Worm (Caenorhabditis elegans) whole organism, late embryonic: Measurements from ENCODE around the gene rde-8.

Experiments used
- C08G9.2 ChIP-seq: sonication (generic microtip); optimal IDR thresholded peaks from 2 replicates; lab custom pipeline; 2016; ENCODE audit warnings: mild to moderate bottlenecking, missing genetic modification characterization, moderate library complexity, missing compliant biosample characterization
- C38D4.7 ChIP-seq: fragments of 200-800 bp; sonication (Bioruptor generic); optimal IDR thresholded peaks from 2 replicates; lab custom pipeline; 2018; ENCODE audit warnings: mild to moderate bottlenecking, missing genetic modification characterization, moderate library complexity, missing compliant biosample characterization
- F13H6.1 ChIP-seq: sonication (generic microtip); optimal IDR thresholded peaks from 2 replicates; lab custom pipeline; 2016; ENCODE audit warnings: missing genetic modification characterization, missing compliant biosample characterization
- K09A11.1 ChIP-seq: sonication (generic microtip); optimal IDR thresholded peaks from 2 replicates; lab custom pipeline; 2017; ENCODE audit warnings: antibody characterized with exemption, mild to moderate bottlenecking, missing genetic modification characterization, missing compliant biosample characterization; ENCODE audit not compliant: insufficient read depth
- ahr-1 ChIP-seq: sonication (generic microtip); optimal IDR thresholded peaks from 2 replicates; lab custom pipeline; 2016; ENCODE audit warnings: missing genetic modification characterization, missing compliant biosample characterization
- ama-1 ChIP-seq: fragments of 150-350 bp; optimal IDR thresholded peaks from 2 replicates; lab custom pipeline; 2014
- ceh-14 ChIP-seq: sonication (generic microtip); optimal IDR thresholded peaks from 2 replicates; lab custom pipeline; 2016; ENCODE audit warnings: missing genotype, missing genetic modification characterization, missing compliant biosample characterization
- ceh-18 ChIP-seq: sonication (generic microtip); optimal IDR thresholded peaks from 2 replicates; lab custom pipeline; 2016; ENCODE audit warnings: missing genetic modification characterization, missing compliant biosample characterization
- ceh-19 ChIP-seq: fragments of 200-800 bp; sonication (Bioruptor generic); optimal IDR thresholded peaks from 2 replicates; lab custom pipeline; 2018; ENCODE audit warnings: mild to moderate bottlenecking, missing genetic modification characterization, missing compliant biosample characterization
- ceh-2 ChIP-seq: sonication (generic microtip); optimal IDR thresholded peaks from 2 replicates; lab custom pipeline; 2016; ENCODE audit warnings: missing genotype, missing genetic modification characterization, missing compliant biosample characterization
- ceh-24 ChIP-seq: sonication (generic microtip); optimal IDR thresholded peaks from 2 replicates; lab custom pipeline; 2016; ENCODE audit warnings: mild to moderate bottlenecking, missing genetic modification characterization, missing compliant biosample characterization
- ceh-30 ChIP-seq: fragments of 150-350 bp; optimal IDR thresholded peaks from 2 replicates; lab custom pipeline; 2014; ENCODE audit warnings: missing biosample characterization, missing genetic modification characterization
- ceh-34 ChIP-seq: sonication (generic microtip); optimal IDR thresholded peaks from 2 replicates; lab custom pipeline; 2016; ENCODE audit warnings: mild to moderate bottlenecking, missing genetic modification characterization, missing compliant biosample characterization
- ceh-48 ChIP-seq: sonication (generic microtip); optimal IDR thresholded peaks from 2 replicates; lab custom pipeline; 2016; ENCODE audit warnings: missing genetic modification characterization, inconsistent platforms, missing compliant biosample characterization
- ceh-6 ChIP-seq: fragments of 200-800 bp; sonication (Bioruptor generic); optimal IDR thresholded peaks from 2 replicates; lab custom pipeline; 2018; ENCODE audit warnings: mild to moderate bottlenecking, missing genetic modification characterization, missing compliant biosample characterization
- che-1 ChIP-seq: sonication (generic microtip); optimal IDR thresholded peaks from 2 replicates; lab custom pipeline; 2016; ENCODE audit warnings: mild to moderate bottlenecking, missing genetic modification characterization, missing compliant biosample characterization
- dmd-4 ChIP-seq: sonication (generic microtip); optimal IDR thresholded peaks from 2 replicates; lab custom pipeline; 2016; ENCODE audit warnings: borderline replicate concordance, missing genetic modification characterization, missing compliant biosample characterization
- elt-4 ChIP-seq: sonication (generic microtip); optimal IDR thresholded peaks from 2 replicates; lab custom pipeline; 2016; ENCODE audit warnings: missing genetic modification characterization, missing compliant biosample characterization
- eyg-1 ChIP-seq: sonication (generic microtip); optimal IDR thresholded peaks from 2 replicates; lab custom pipeline; 2016; ENCODE audit warnings: missing genotype, missing genetic modification characterization, missing compliant biosample characterization
- hlh-15 ChIP-seq: sonication (generic microtip); optimal IDR thresholded peaks from 2 replicates; lab custom pipeline; 2016; ENCODE audit warnings: missing genetic modification characterization, missing compliant biosample characterization
- hlh-8 ChIP-seq: sonication (generic microtip); optimal IDR thresholded peaks from 2 replicates; lab custom pipeline; 2016; ENCODE audit warnings: missing genotype, missing genetic modification characterization, missing compliant biosample characterization
- nhr-11 ChIP-seq: fragments of 150-350 bp; optimal IDR thresholded peaks from 2 replicates; lab custom pipeline; 2014; ENCODE audit warnings: missing biosample characterization, missing genetic modification characterization
- npax-4 ChIP-seq: sonication (generic microtip); optimal IDR thresholded peaks from 2 replicates; lab custom pipeline; 2016; ENCODE audit warnings: missing genetic modification characterization, missing compliant biosample characterization
- pag-3 ChIP-seq: sonication (generic microtip); optimal IDR thresholded peaks from 2 replicates; lab custom pipeline; 2016; ENCODE audit warnings: missing compliant biosample characterization, missing genetic modification characterization, borderline replicate concordance
- pax-1 ChIP-seq: fragments of 150-350 bp; optimal IDR thresholded peaks from 2 replicates; lab custom pipeline; 2014; ENCODE audit warnings: missing biosample characterization, missing genetic modification characterization
- ref-2 ChIP-seq: sonication (generic microtip); optimal IDR thresholded peaks from 2 replicates; lab custom pipeline; 2016; ENCODE audit warnings: missing genetic modification characterization, missing compliant biosample characterization
- rnt-1 ChIP-seq: sonication (generic microtip); optimal IDR thresholded peaks from 2 replicates; lab custom pipeline; 2016; ENCODE audit warnings: missing genetic modification characterization, missing compliant biosample characterization
- sox-2 ChIP-seq: fragments of 200-800 bp; sonication (Bioruptor generic); IDR thresholded peaks from 2 replicates; pipeline ENCODE4 v1.3.6; 2022; ENCODE audit warnings: missing genetic modification reagents, missing genetic modification characterization, missing compliant biosample characterization
- syd-9 ChIP-seq: sonication (generic microtip); optimal IDR thresholded peaks from 2 replicates; lab custom pipeline; 2016; ENCODE audit warnings: mild to moderate bottlenecking, missing genetic modification characterization, moderate library complexity, missing compliant biosample characterization
- tbx-7 ChIP-seq: sonication (generic microtip); optimal IDR thresholded peaks from 2 replicates; lab custom pipeline; 2016; ENCODE audit warnings: missing genotype, missing genetic modification characterization, missing compliant biosample characterization
- ttx-3 ChIP-seq: sonication (generic microtip); optimal IDR thresholded peaks from 2 replicates; lab custom pipeline; 2016; ENCODE audit warnings: missing genetic modification reagents, missing genetic modification characterization, missing compliant biosample characterization
- unc-42 ChIP-seq: sonication (generic microtip); optimal IDR thresholded peaks from 2 replicates; lab custom pipeline; 2016; ENCODE audit warnings: missing genotype, missing genetic modification characterization, missing compliant biosample characterization

Gene rde-8

DNA sequence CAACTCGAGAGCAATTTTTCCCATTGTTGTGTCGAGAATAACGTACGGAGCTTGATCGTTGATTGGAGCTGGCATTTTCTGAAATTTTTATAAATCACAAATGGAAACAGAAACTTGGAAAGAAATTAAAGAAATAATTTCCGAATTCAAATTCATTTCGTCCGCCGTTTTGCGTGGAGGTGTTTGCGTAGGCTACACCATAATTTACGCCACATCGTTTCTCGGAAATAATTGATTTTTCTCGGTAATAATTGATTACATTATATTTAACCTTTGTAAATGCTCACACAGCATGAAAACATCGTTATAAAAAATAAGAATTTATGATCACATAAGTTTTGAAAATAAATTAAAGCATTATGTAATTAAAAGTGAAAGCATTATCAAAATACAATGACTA, 30.1 kb upstream of the rde-8 start, which contains the start of gene cyn-12:
TSS of gene cyn-12 (minus strand) at position 78 of the 400 bp plus-strand sequence.
- TF ChIP-seq ama-1 (lab: Kevin White, UChicago) (no peak), unc-42 (tag; lab: Kevin White, UChicago) (peak; percentile 71), ceh-48 (tag; lab: Kevin White, UChicago) (peak; percentile 61)

DNA sequence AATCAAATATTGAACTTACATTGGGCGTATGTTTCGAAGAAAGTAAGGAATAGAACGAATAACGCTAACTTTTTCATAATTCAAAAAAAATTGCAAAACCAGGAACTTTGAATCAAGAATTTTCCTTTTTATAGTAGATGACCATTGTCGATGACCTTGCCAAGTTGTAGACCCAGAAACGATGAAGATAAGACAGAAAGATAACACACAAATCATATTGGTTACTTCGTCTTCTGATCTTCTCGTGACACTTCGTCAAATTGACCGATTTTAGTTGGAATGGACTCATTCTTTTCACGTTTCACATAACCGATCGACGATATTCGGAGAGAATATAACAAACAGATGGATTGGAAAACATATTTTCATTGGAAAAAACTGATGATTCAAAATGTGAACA, 28.7 kb upstream of the rde-8 start, which contains the start of gene grsp-3:
TSS of gene grsp-3 (minus strand) at position 149 of the 400 bp plus-strand sequence.
- TF ChIP-seq rnt-1 (tag; lab: Kevin White, UChicago): no peak
- TF ChIP-seq syd-9 (tag; lab: Kevin White, UChicago): no peak
- TF ChIP-seq che-1 (tag; lab: Kevin White, UChicago): no peak
- no peak for TF ChIP-seq pax-1 (tag; lab: Kevin White, UChicago)
- TF ChIP-seq, all 69 proteins: peak for 0

DNA sequence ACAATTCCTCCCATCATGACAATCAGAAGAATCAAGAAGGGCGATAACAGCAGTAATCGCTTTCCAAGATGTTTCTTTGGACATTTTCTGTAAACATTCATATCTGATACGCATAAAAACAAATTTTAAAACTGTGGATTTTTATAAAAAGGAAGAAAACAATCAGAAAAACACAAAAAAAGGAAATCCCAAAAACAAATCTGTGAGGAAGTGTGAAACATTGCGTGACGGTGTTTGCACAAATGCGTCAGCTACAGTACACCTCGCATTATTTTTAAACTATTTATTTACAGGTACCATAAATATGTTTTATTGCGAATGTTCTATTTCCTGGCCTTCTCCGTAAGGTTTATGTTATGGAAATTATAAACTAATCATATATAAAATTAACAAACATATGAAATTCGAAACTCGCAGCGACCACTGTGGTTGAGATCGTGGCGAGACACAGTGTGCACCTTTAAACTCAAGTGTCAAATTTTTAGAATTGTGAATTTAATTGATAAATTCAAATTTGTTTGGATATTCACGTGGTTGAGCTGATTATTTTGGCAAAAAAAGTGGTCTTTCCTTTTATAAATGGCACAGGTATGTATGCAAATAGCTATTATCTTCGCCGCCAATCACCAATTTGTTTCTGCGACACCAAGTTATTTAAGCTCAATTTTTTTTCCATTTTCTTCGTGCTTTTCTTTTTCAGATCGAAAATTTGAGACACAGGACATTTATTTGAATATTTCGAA, 18.4 kb upstream of the rde-8 start, which contains the start of the genes C34D4.10 and str-48:
TSS of gene C34D4.10 (minus strand) at position 101 of the 743 bp plus-strand sequence.
TSS of gene str-48 (plus strand) at position 693 of the 743 bp plus-strand sequence.
- no peak for TF ChIP-seq nhr-11
- no peak for TF ChIP-seq npax-4
- TF ChIP-seq tbx-7: no peak
- TF ChIP-seq ahr-1 (tag; lab: Kevin White, UChicago): no peak
- TF ChIP-seq ceh-24 (tag; lab: Kevin White, UChicago): no peak
- TF ChIP-seq sox-2 (GFP tag; lab: Robert Waterston, UW): no peak
- TF ChIP-seq pag-3 (tag; lab: Kevin White, UChicago): no peak

DNA sequence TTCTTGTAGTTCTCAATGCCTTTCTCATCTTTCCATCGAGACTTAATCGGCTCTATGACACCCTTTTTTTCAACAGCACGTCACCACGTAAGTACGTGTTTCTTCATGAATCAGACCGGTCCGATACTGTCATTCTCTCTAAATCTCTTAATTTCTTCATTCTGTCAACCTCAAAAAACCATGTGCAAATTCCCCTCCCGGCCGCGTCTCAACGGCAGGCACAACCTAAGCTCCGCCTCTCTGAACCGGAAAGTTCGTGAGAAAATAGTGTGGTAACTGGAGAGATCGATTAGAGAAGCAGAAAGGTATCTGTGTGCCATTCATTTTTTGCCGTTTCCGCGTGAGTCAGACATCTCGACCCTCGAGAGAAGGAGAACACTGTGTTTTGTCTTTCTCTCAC, 11.5 kb upstream of the rde-8 start, which contains the start of gene nas-8:
TSS of gene nas-8 (plus strand) at position 301 of the 400 bp plus-strand sequence.
- TF ChIP-seq F13H6.1 (tag; lab: Kevin White, UChicago) (no peak), ceh-18 (tag; lab: Kevin White, UChicago) (no peak), dmd-4 (no peak), ahr-1 (tag; lab: Kevin White, UChicago) (no peak), ttx-3 (tag; lab: Kevin White, UChicago) (no peak), ceh-2 (no peak), K09A11.1 (tag; lab: Kevin White, UChicago) (no peak), ceh-14 (no peak), ceh-6 (GFP tag; lab: Kevin White, UChicago) (no peak), ref-2 (tag; lab: Kevin White, UChicago) (no peak), syd-9 (tag; lab: Kevin White, UChicago) (no peak), ceh-30 (tag; lab: Kevin White, UChicago) (no peak), eyg-1 (tag; lab: Kevin White, UChicago) (no peak), hlh-15 (tag; lab: Kevin White, UChicago) (no peak)
- TF ChIP-seq, all 69 proteins: peak for 0

DNA sequence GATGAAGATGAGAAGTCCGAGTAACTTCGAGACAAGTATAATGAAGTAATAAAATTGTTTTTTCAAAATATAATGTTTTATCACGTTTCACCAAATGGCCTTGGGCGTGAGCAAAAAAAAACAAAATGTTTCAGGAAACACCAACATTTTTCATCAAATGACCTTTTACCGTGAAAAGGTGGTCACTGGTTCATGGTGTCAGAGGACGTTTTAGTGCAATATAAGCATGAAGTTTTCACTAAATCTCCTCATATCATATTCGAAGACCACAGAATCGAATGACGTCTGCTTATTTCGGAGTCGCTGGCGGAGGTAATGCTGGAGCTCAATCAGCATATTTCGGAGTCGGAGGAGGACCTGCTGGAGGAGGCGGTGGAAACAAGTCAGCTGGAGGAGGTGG, 8.3 kb upstream of the rde-8 start, which contains the start of the genes ZC477.7 and ssq-3:
TSS of gene ZC477.7 (minus strand) at position 101 of the 400 bp plus-strand sequence.
TSS of gene ssq-3 (plus strand) at position 251 of the 400 bp plus-strand sequence.
- TF ChIP-seq hlh-8 (tag; lab: Kevin White, UChicago): no peak
- TF ChIP-seq ceh-34 (tag; lab: Kevin White, UChicago): no peak
- no peak for TF ChIP-seq sox-2 (GFP tag; lab: Robert Waterston, UW)
- no peak for TF ChIP-seq elt-4 (tag; lab: Kevin White, UChicago)
- no peak for TF ChIP-seq syd-9 (tag; lab: Kevin White, UChicago)
- TF ChIP-seq C38D4.7 (GFP tag; lab: Kevin White, UChicago): no peak
- no peak for TF ChIP-seq C08G9.2 (tag; lab: Kevin White, UChicago)
- no peak for TF ChIP-seq K09A11.1 (tag; lab: Kevin White, UChicago)
- no peak for TF ChIP-seq ttx-3 (tag; lab: Kevin White, UChicago)
- no peak for TF ChIP-seq ceh-19 (GFP tag; lab: Kevin White, UChicago)
- TF ChIP-seq, all 69 proteins: peak for 0
